Fruit fly (Drosophila melanogaster): Measurements from ENCODE around the gene mRpL23.

Gene mRpL23

DNA sequence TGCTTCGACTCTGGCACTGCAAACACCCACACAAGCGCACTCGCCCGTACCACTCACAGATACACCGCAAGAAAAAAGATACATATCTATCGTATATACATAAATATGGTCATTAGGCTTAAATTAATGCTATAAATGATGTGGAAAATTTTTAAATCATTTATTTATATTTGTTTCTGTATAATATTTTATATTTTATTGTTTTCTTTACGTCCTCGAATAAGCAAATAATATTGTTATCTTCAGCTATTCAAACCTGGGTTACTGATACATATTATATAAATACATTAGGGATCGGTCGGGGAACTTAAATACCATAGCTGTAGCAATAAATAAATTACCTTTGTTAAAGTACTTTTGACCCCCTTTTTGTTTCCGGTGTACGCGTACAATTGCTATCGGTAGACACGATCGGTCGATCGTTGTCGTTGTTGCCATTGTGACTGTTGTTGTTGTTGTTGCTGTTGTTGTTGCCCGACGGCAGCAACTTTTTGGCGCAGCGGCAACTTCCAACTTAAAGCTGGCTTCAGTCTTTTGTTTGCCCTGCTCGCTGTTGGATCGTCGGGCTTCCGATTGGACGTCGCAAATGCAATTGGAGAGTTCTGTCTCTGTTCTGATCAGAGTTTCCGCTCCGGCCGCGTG is 44.0 kb upstream of the mRpL23 start (continued):
- no peak for TF ChIP-seq CG18011 (GFP tag; optimal IDR thresholded peaks at IDR 0.05)
- peak; percentile 63 for TF ChIP-seq CG12104 (GFP tag; optimal IDR thresholded peaks at IDR 0.05)
- peak; percentile 80 for TF ChIP-seq CG12391 (tag; optimal IDR thresholded peaks at IDR 0.05)
- no peak for TF ChIP-seq jigr1 (GFP tag; IDR thresholded peaks at IDR 0.05)
- no peak for TF ChIP-seq tna (GFP tag; IDR thresholded peaks at IDR 0.05; ENCODE audit: partially characterized antibody)
- peak; percentile 3 for TF ChIP-seq CG3838 (GFP tag; optimal IDR thresholded peaks at IDR 0.05)
- peak; percentile 69 for TF ChIP-seq CG4820 (GFP tag; optimal IDR thresholded peaks at IDR 0.05)
- peak; percentile 85 for TF ChIP-seq Fer1 (GFP tag; optimal IDR thresholded peaks at IDR 0.05)
- no peak for TF ChIP-seq CG10565 (GFP tag; optimal IDR thresholded peaks at IDR 0.05)
- TF ChIP-seq sim (GFP tag; IDR thresholded peaks at IDR 0.05): no peak
- peak; percentile 83 for TF ChIP-seq Ptx1 (GFP tag; IDR thresholded peaks at IDR 0.05)
- no peak for TF ChIP-seq kni (GFP tag; optimal IDR thresholded peaks at IDR 0.05)
- peak; percentile 12 for TF ChIP-seq Jarid2 (GFP tag; optimal IDR thresholded peaks at IDR 0.05)
- no peak for TF ChIP-seq gce (GFP tag; IDR thresholded peaks at IDR 0.05)
- TF ChIP-seq CG11696 (GFP tag; IDR thresholded peaks at IDR 0.05): no peak
- TF ChIP-seq CG8924 (tag; optimal IDR thresholded peaks at IDR 0.05): peak; percentile 83
- TF ChIP-seq Chrac-16 (GFP tag; optimal IDR thresholded peaks at IDR 0.05): peak; percentile 48
- no peak for TF ChIP-seq Camta (GFP tag; optimal IDR thresholded peaks at IDR 0.05)
- no peak for TF ChIP-seq CG1024 (GFP tag; IDR thresholded peaks at IDR 0.05)
- TF ChIP-seq ase (GFP tag; IDR thresholded peaks at IDR 0.05): no peak; the same call in 2 of the 3 replicates
- TF ChIP-seq CG4730 (GFP tag; IDR thresholded peaks at IDR 0.05): no peak
- peak; percentile 12 for TF ChIP-seq cg (GFP tag; optimal IDR thresholded peaks at IDR 0.05)
- no peak for TF ChIP-seq usp (GFP tag; optimal IDR thresholded peaks at IDR 0.05)
- TF ChIP-seq grn (GFP tag; optimal IDR thresholded peaks at IDR 0.05): peak; percentile 68
- TF ChIP-seq chinmo (GFP tag; IDR thresholded peaks at IDR 0.05; ENCODE audit: partially characterized antibody): peak; percentile 85; the same call in 3 of the 4 replicates
- TF ChIP-seq CG10321 (GFP tag; IDR thresholded peaks at IDR 0.05): no peak
- peak in 1 of 2 experiments; percentile 14 for TF ChIP-seq crp (GFP tag; optimal IDR thresholded peaks at IDR 0.05)
- no peak for TF ChIP-seq ara (GFP tag; IDR thresholded peaks at IDR 0.05)
- peak; percentile 87 for TF ChIP-seq CG11504 (tag; optimal IDR thresholded peaks at IDR 0.05)
- peak; percentile 77 for TF ChIP-seq sens (GFP tag)
- peak; percentile 58; the same call in 1 of the 2 replicates for TF ChIP-seq CG32772 (GFP tag; IDR thresholded peaks at IDR 0.05)
- TF ChIP-seq gcm2 (GFP tag; optimal IDR thresholded peaks at IDR 0.05): peak; percentile 25
- TF ChIP-seq Poxn (GFP tag; IDR thresholded peaks at IDR 0.05): no peak
- TF ChIP-seq bowl (GFP tag; IDR thresholded peaks at IDR 0.05): no peak
- no peak for TF ChIP-seq NK7.1 (GFP tag; optimal IDR thresholded peaks at IDR 0.05)
- TF ChIP-seq Xrp1 (GFP tag; IDR thresholded peaks at IDR 0.05): peak; percentile 71
- TF ChIP-seq CG6791 (GFP tag; IDR thresholded peaks at IDR 0.05; ENCODE audit: partially characterized antibody): no peak
- no peak for TF ChIP-seq Oaz (GFP tag; IDR thresholded peaks at IDR 0.05)
- TF ChIP-seq CG7556 (GFP tag; optimal IDR thresholded peaks at IDR 0.05): peak; percentile 87
- no peak for TF ChIP-seq danr (GFP tag; IDR thresholded peaks at IDR 0.05)
- no peak for TF ChIP-seq CG42726 (GFP tag; IDR thresholded peaks at IDR 0.05; ENCODE audit: partially characterized antibody)
- TF ChIP-seq ash1 (GFP tag; optimal IDR thresholded peaks at IDR 0.05): no peak
- TF ChIP-seq CG17912 (GFP tag; optimal IDR thresholded peaks at IDR 0.05): no peak
- TF ChIP-seq br (optimal IDR thresholded peaks at IDR 0.05): no peak
- TF ChIP-seq Xbp1 (GFP tag; optimal IDR thresholded peaks at IDR 0.05): peak; percentile 69
- TF ChIP-seq CG18262 (tag; optimal IDR thresholded peaks at IDR 0.05): peak; percentile 82
- peak; percentile 29; the same call in 1 of the 2 replicates for TF ChIP-seq CG17328 (GFP tag; IDR thresholded peaks at IDR 0.05)
- TF ChIP-seq Ets97D (GFP tag; optimal IDR thresholded peaks at IDR 0.05): no peak
- no peak for TF ChIP-seq HLHmδ (GFP tag; optimal IDR thresholded peaks at IDR 0.05)
- no peak for TF ChIP-seq yki (optimal IDR thresholded peaks at IDR 0.05)
- no peak for TF ChIP-seq unc-4 (GFP tag; IDR thresholded peaks at IDR 0.05; ENCODE audit: partially characterized antibody)
- no peak for TF ChIP-seq hth (optimal IDR thresholded peaks at IDR 0.05)

Data from whole organism, embryonic.